Fruit fly (Drosophila melanogaster): ENCODE data around the gene CG9988.

dm6 chr3R:28629186-28629979, 6.8 kb upstream of the CG9988 start:
- TF ChIP-seq CG7101 (tag; optimal IDR thresholded peaks at IDR 0.05) (no peak), Mnt (GFP tag; optimal IDR thresholded peaks at IDR 0.05) (no peak), ovo (GFP tag; optimal IDR thresholded peaks at IDR 0.05) (no peak), cnc (optimal IDR thresholded peaks at IDR 0.05) (no peak), Hr96 (GFP tag; optimal IDR thresholded peaks at IDR 0.05) (no peak), CG12768 (GFP tag; optimal IDR thresholded peaks at IDR 0.05) (no peak), Clk (GFP tag; optimal IDR thresholded peaks at IDR 0.05) (no peak), CG7045 (GFP tag; optimal IDR thresholded peaks at IDR 0.05) (no peak), CG33017 (tag; optimal IDR thresholded peaks at IDR 0.05) (no peak), cic (GFP tag; optimal IDR thresholded peaks at IDR 0.05) (peak; percentile 12), tj (GFP tag; optimal IDR thresholded peaks at IDR 0.05) (peak; percentile 24), toe (GFP tag; optimal IDR thresholded peaks at IDR 0.05) (no peak), kay (GFP tag; ENCODE audit: borderline replicate concordance) (peak; percentile 15), bab1 (GFP tag; optimal IDR thresholded peaks at IDR 0.05) (no peak)

All from whole organism, adult.